Fruit fly (Drosophila melanogaster): Measurements from ENCODE around the gene Miro.

- TF ChIP-seq psq (optimal IDR thresholded peaks at IDR 0.05) (no peak), usp (GFP tag; optimal IDR thresholded peaks at IDR 0.05) (no peak), EcR (GFP tag; optimal IDR thresholded peaks at IDR 0.05) (no peak), CG8478 (optimal IDR thresholded peaks at IDR 0.05) (no peak), pan (optimal IDR thresholded peaks at IDR 0.05) (no peak)
Observed at dm6 chr3R:24021895-24022294, 16.8 kb downstream of the Miro start.
